Worm (Caenorhabditis elegans) whole organism, midembryonic: ENCODE data around the gene dos-1.

Experiments used
- T22C8.4 ChIP-seq: fragments of 200-800 bp; sonication (Bioruptor generic); IDR thresholded peaks from 2 replicates; pipeline ENCODE4 v1.3.6; 2022; ENCODE audit warnings: missing genetic modification characterization, missing compliant biosample characterization
- cog-1 ChIP-seq: sonication (generic microtip); optimal IDR thresholded peaks from 2 replicates; lab custom pipeline; 2016; ENCODE audit warnings: missing genetic modification characterization, missing compliant biosample characterization
- flt-1 ChIP-seq: fragments of 200-800 bp; sonication (Bioruptor generic); IDR thresholded peaks from 2 replicates; pipeline ENCODE4 v1.3.6; 2022; ENCODE audit warnings: missing genetic modification characterization, missing compliant biosample characterization
- klf-2 ChIP-seq: fragments of 200-800 bp; sonication (Bioruptor generic); conservative IDR thresholded peaks from 2 replicates; pipeline ENCODE4 v1.3.6; 2022; ENCODE audit warnings: missing genetic modification reagents, missing genetic modification characterization, missing compliant biosample characterization
- med-1 ChIP-seq: sonication (generic microtip); optimal IDR thresholded peaks from 2 replicates; lab custom pipeline; 2017; ENCODE audit warnings: missing genetic modification characterization, mild to moderate bottlenecking, missing compliant biosample characterization, antibody characterized with exemption, missing genetic modification reagents; ENCODE audit not compliant: insufficient read depth
- ref-1 ChIP-seq: fragments of 200-800 bp; sonication (Bioruptor generic); conservative IDR thresholded peaks from 2 replicates; pipeline ENCODE4 v1.3.6; 2022; ENCODE audit warnings: missing genetic modification reagents, missing genetic modification characterization, missing compliant biosample characterization
- tab-1 ChIP-seq: fragments of 200-800 bp; sonication (Bioruptor generic); IDR thresholded peaks from 2 replicates; pipeline ENCODE4 v1.3.6; 2022; ENCODE audit warnings: missing genetic modification characterization, missing compliant biosample characterization
- ztf-23 ChIP-seq: fragments of 200-800 bp; sonication (Bioruptor generic); IDR thresholded peaks from 2 replicates; pipeline ENCODE4 v1.3.6; 2022; ENCODE audit warnings: missing genetic modification reagents, missing genetic modification characterization, missing compliant biosample characterization
- ztf-29 ChIP-seq: fragments of 200-800 bp; sonication (Bioruptor generic); IDR thresholded peaks from 2 replicates; pipeline ENCODE4 v1.3.6; 2022; ENCODE audit warnings: missing genetic modification reagents, missing genetic modification characterization, missing compliant biosample characterization

The dos-1 gene

ce11 chrIII:9118921-9119606 lies 15.3 kb downstream of the dos-1 start, which contains the start of gene ced-11:
Gene ced-11, plus strand, starts transcription at chrIII:9119556.
- no peak for TF ChIP-seq flt-1 (GFP tag; lab: Robert Waterston, UW)
- TF ChIP-seq ztf-29, result no peak
- TF ChIP-seq ref-1 (GFP tag; lab: Robert Waterston, UW), result no peak
- no peak for TF ChIP-seq med-1 (GFP tag; lab: Kevin White, UChicago)
- no peak for TF ChIP-seq T22C8.4 (GFP tag; lab: Robert Waterston, UW)
- TF ChIP-seq cog-1 (tag; lab: Kevin White, UChicago), result no peak
- no peak for TF ChIP-seq klf-2
- no peak for TF ChIP-seq ztf-23 (GFP tag; lab: Robert Waterston, UW)
- no peak for TF ChIP-seq tab-1 (GFP tag; lab: Robert Waterston, UW)

- TF ChIP-seq T22C8.4 (GFP tag; lab: Robert Waterston, UW) (no peak), tab-1 (GFP tag; lab: Robert Waterston, UW) (no peak), med-1 (GFP tag; lab: Kevin White, UChicago) (no peak), flt-1 (GFP tag; lab: Robert Waterston, UW) (no peak), klf-2 (no peak), ztf-29 (no peak), ztf-23 (GFP tag; lab: Robert Waterston, UW) (no peak), ref-1 (GFP tag; lab: Robert Waterston, UW) (no peak), cog-1 (tag; lab: Kevin White, UChicago) (no peak)
Observed at ce11 chrIII:9125789-9126304, 22.1 kb downstream of the dos-1 start, which contains the start of gene sec-16A.1. Gene sec-16A.1, plus strand, starts transcription at chrIII:9125839.

- no peak for TF ChIP-seq klf-2
- no peak for TF ChIP-seq ztf-23 (GFP tag; lab: Robert Waterston, UW)
- no peak for TF ChIP-seq med-1 (GFP tag; lab: Kevin White, UChicago)
- no peak for TF ChIP-seq ref-1 (GFP tag; lab: Robert Waterston, UW)
- TF ChIP-seq ztf-29, result no peak
- no peak for TF ChIP-seq cog-1 (tag; lab: Kevin White, UChicago)
- no peak for TF ChIP-seq flt-1 (GFP tag; lab: Robert Waterston, UW)
- no peak for TF ChIP-seq tab-1 (GFP tag; lab: Robert Waterston, UW)
- TF ChIP-seq T22C8.4 (GFP tag; lab: Robert Waterston, UW), result no peak
Observed at ce11 chrIII:9130588-9130987, 26.8 kb downstream of the dos-1 start, which contains the start of gene ZK512.10. Gene ZK512.10, plus strand, starts transcription at chrIII:9130888.

- TF ChIP-seq ref-1 (GFP tag; lab: Robert Waterston, UW) (no peak), ztf-29 (no peak), ztf-23 (GFP tag; lab: Robert Waterston, UW) (no peak), tab-1 (GFP tag; lab: Robert Waterston, UW) (no peak), cog-1 (tag; lab: Kevin White, UChicago) (no peak), med-1 (GFP tag; lab: Kevin White, UChicago) (no peak), flt-1 (GFP tag; lab: Robert Waterston, UW) (no peak), T22C8.4 (GFP tag; lab: Robert Waterston, UW) (no peak), klf-2 (no peak)
Observed at ce11 chrIII:9136587-9136986, 32.8 kb downstream of the dos-1 start, which contains the start of gene eat-4. Gene eat-4, plus strand, starts transcription at chrIII:9136887.

DNA sequence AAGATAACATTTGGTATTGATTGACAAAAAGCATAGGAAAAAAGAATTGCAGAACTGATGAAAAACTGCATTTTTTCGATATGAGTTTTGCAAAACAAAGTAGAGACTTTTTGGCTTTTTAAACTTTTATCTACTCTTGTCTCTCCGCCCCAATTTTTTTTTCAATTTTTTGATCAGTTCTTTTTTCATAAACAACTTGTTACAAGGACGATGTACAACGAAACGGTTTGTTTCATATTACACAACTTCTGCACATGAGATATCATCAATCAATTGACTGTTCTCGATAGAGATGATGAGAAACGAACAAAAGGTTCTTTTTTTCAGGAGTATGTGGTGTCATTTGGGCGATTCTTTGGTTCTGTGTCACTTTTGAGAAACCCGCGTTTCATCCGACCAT lies 34.9 kb downstream of the dos-1 start, which contains the start of gene ZK512.7:
ZK512.7 (minus strand) TSS at position 101 of the 400 bp plus-strand sequence.
- TF ChIP-seq tab-1 (GFP tag; lab: Robert Waterston, UW) (no peak), klf-2 (no peak), flt-1 (GFP tag; lab: Robert Waterston, UW) (no peak), ref-1 (GFP tag; lab: Robert Waterston, UW) (no peak), med-1 (GFP tag; lab: Kevin White, UChicago) (no peak), ztf-23 (GFP tag; lab: Robert Waterston, UW) (no peak), cog-1 (tag; lab: Kevin White, UChicago) (no peak), ztf-29 (no peak), T22C8.4 (GFP tag; lab: Robert Waterston, UW) (no peak)

DNA sequence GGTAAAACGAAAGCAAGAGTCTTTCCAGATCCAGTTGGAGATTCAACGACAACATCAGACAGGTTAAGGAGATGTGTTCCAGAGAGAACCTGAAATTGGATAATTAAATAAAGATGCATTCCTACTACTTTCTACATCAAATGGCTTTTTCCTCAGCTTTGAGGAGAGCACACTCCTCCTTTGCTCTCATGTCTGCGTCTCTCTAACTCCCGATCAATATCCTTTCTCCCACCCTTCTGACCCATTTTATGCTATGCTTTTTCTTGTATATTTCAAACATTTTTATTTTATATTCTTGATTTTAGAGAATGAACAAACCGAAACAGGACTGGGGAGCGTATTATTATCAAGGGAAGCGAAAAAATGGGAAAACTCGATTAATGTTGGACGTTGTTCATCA lies 40.2 kb downstream of the dos-1 start, which contains the start of gene ZK512.11:
ZK512.11 (plus strand) TSS at position 301 of the 400 bp plus-strand sequence.
- peak; percentile 23; the same call in 1 of the 2 replicates for TF ChIP-seq T22C8.4 (GFP tag; lab: Robert Waterston, UW)
- TF ChIP-seq tab-1 (GFP tag; lab: Robert Waterston, UW), result no peak

DNA sequence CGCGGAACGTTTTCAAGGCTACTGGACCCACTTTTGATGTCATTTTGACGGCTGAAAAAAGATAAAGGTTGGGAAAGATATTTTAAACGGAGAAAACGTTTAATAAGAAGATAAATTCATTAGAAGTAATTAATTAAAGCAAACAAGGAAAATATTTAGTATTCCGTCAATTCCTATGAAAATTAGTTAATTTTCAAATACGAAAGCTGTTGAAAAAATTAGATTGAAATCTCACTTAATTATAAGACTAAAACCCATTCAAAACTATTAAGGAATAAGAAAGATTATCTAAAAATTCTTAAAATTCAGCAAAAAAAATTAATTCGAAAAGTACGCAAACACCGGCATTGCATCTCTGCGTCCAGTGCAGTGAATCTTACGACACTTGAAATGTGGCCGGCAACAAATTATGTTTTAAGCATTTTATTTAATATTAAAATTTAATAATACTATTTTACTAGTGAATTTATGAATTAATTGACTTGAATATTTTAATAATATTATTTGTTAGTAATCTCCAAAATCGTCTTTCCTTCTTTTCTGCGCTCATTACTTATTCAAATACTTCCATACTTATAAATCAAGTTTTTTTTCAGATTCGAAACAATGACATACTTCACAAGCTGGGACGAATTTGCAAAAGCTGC lies 41.1 kb downstream of the dos-1 start, which contains the start of the genes ZK512.2 and ZK512.4:
ZK512.2 (minus strand) TSS at position 51 of the 647 bp plus-strand sequence.
ZK512.4 (plus strand) TSS at position 597 of the 647 bp plus-strand sequence.
- TF ChIP-seq flt-1 (GFP tag; lab: Robert Waterston, UW) (no peak), T22C8.4 (GFP tag; lab: Robert Waterston, UW) (no peak), klf-2 (no peak), ztf-29 (no peak), cog-1 (tag; lab: Kevin White, UChicago) (no peak), ztf-23 (GFP tag; lab: Robert Waterston, UW) (no peak), tab-1 (GFP tag; lab: Robert Waterston, UW) (no peak), med-1 (GFP tag; lab: Kevin White, UChicago) (no peak), ref-1 (GFP tag; lab: Robert Waterston, UW) (no peak)

- no peak for TF ChIP-seq ztf-23 (GFP tag; lab: Robert Waterston, UW)
- no peak for TF ChIP-seq klf-2
- no peak for TF ChIP-seq ref-1 (GFP tag; lab: Robert Waterston, UW)
- TF ChIP-seq cog-1 (tag; lab: Kevin White, UChicago), result no peak
Observed at ce11 chrIII:9145765-9146164, 42.0 kb downstream of the dos-1 start, which contains the start of gene ZK512.8. Gene ZK512.8, plus strand, starts transcription at chrIII:9146065.
